Fruit fly (Drosophila melanogaster) whole organism, pupa: ENCODE data around the gene betaTub85D.

Source experiments
- CG10348 ChIP-seq: fragments of 200-800 bp; sonication (Bioruptor generic); IDR thresholded peaks from 2 replicates; pipeline ENCODE4 v1.3.6; 2022; ENCODE audit warnings: missing biosample characterization, missing genetic modification characterization
- CG32121 ChIP-seq: fragments of 200-800 bp; sonication (Bioruptor generic); IDR thresholded peaks from 2 replicates; pipeline ENCODE4 v1.3.6; 2022; ENCODE audit warnings: missing biosample characterization, missing genetic modification characterization
- CG8301 ChIP-seq: fragments of 200-800 bp; sonication (Bioruptor generic); optimal IDR thresholded peaks from 2 replicates; lab custom pipeline; 2018; ENCODE audit warnings: missing biosample characterization, mild to moderate bottlenecking, missing genetic modification characterization
- CG9948 ChIP-seq: fragments of 200-800 bp; sonication (Bioruptor generic); optimal IDR thresholded peaks from 2 replicates; lab custom pipeline; 2018; ENCODE audit warnings: missing biosample characterization, mild to moderate bottlenecking, missing genetic modification characterization, moderate library complexity
- D1 ChIP-seq: fragments of 200-800 bp; sonication (Bioruptor generic); optimal IDR thresholded peaks from 2 replicates; lab custom pipeline; 2018; ENCODE audit warnings: missing biosample characterization, mild to moderate bottlenecking, missing genetic modification characterization, moderate library complexity
- Pif1A ChIP-seq: fragments of 200-800 bp; sonication (Bioruptor generic); optimal IDR thresholded peaks from 3 replicates; lab custom pipeline; 2016; ENCODE audit warnings: missing biosample characterization, missing genetic modification characterization

DNA sequence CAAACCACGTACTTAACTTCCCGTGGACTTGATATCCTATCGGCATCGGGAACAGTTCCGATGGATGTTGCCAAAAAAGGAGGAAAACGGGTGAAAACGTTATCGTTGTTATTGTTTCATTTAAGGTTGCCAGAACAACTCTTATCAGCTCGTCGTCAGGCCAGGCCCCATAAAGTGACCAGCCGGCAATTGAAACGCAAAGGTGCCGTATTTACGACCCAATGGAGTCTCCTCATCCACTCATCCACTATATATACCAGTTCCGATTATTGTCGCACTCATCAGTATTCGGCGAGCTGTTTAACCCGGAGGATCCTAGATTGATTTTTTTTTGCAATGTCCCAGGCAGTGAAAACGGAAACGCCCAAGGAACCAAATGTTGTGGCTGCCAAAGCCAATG, 45.0 kb downstream of the betaTub85D start, which contains the start of gene Srr:
- TF ChIP-seq D1 (tag; lab: Kevin White, UChicago) (no peak), Pif1A (no peak), CG9948 (tag; lab: Kevin White, UChicago) (no peak), CG32121 (GFP tag; lab: Robert Waterston, UW) (no peak), CG10348 (no peak), CG8301 (tag; lab: Kevin White, UChicago) (no peak)
